Worm (Caenorhabditis elegans): ENCODE data around the gene F35E8.7.
A peak's percentile ranks its signal among the peaks of the same experiment; 100 is the strongest.

F35E8.7 gene

ce11 chrV:15887708-15888295 is 26.0 kb upstream of the F35E8.7 start (continued):
- TF ChIP-seq lim-7 (GFP tag; IDR thresholded peaks at IDR 0.05): no peak
- no peak for TF ChIP-seq tag-97 (GFP tag; IDR thresholded peaks at IDR 0.05)
- no peak for TF ChIP-seq D1046.2 (GFP tag; IDR thresholded peaks at IDR 0.05)
- no peak for TF ChIP-seq nhr-6 (tag; optimal IDR thresholded peaks at IDR 0.05)
- no peak for TF ChIP-seq zip-11 (GFP tag; IDR thresholded peaks at IDR 0.05)
- TF ChIP-seq hmg-1.1 (GFP tag; IDR thresholded peaks at IDR 0.05): no peak
- no peak for TF ChIP-seq gei-8 (GFP tag; optimal IDR thresholded peaks at IDR 0.05)
- no peak for TF ChIP-seq egl-27 (tag; optimal IDR thresholded peaks at IDR 0.05)
- no peak for TF ChIP-seq zip-2 (tag; optimal IDR thresholded peaks at IDR 0.05)
- TF ChIP-seq dmd-8 (GFP tag; IDR thresholded peaks at IDR 0.05): no peak
- TF ChIP-seq lin-13 (GFP tag; optimal IDR thresholded peaks at IDR 0.05): no peak
- TF ChIP-seq ceh-82 (tag; optimal IDR thresholded peaks at IDR 0.05): no peak
- peak; percentile 48 for TF ChIP-seq dve-1 (tag; optimal IDR thresholded peaks at IDR 0.05; ENCODE audit: insufficient read depth)
- TF ChIP-seq Y105C5A.15 (GFP tag; IDR thresholded peaks at IDR 0.05): no peak
- no peak for TF ChIP-seq daf-16 (GFP tag; optimal IDR thresholded peaks at IDR 0.05)
- peak; percentile 87 for TF ChIP-seq daf-16 (tag; optimal IDR thresholded peaks at IDR 0.05)
- peak; percentile 49 for TF ChIP-seq hlh-30 (tag; optimal IDR thresholded peaks at IDR 0.05; ENCODE audit: insufficient read depth)
- no peak for TF ChIP-seq ces-1 (GFP tag; optimal IDR thresholded peaks at IDR 0.05)
- TF ChIP-seq daf-8 (GFP tag; IDR thresholded peaks at IDR 0.05): no peak
- no peak for TF ChIP-seq ZK546.5 (tag; optimal IDR thresholded peaks at IDR 0.05)
- TF ChIP-seq T26A8.4 (GFP tag; IDR thresholded peaks at IDR 0.05): no peak
- TF ChIP-seq arid-1 (GFP tag; conservative IDR thresholded peaks at IDR 0.05): no peak
- peak; percentile 32 for TF ChIP-seq nhr-77 (tag; optimal IDR thresholded peaks at IDR 0.05)
- no peak for TF ChIP-seq dmd-9 (GFP tag; IDR thresholded peaks at IDR 0.05)
- no peak for TF ChIP-seq ceh-20 (GFP tag; IDR thresholded peaks at IDR 0.05)
- no peak for TF ChIP-seq ceh-62 (tag; optimal IDR thresholded peaks at IDR 0.05)
- TF ChIP-seq nhr-11 (tag; optimal IDR thresholded peaks at IDR 0.05): no peak
- TF ChIP-seq ceh-44 (GFP tag; IDR thresholded peaks at IDR 0.05): no peak
- no peak for TF ChIP-seq zfp-3 (GFP tag; conservative IDR thresholded peaks at IDR 0.05)
- TF ChIP-seq mes-2 (tag; optimal IDR thresholded peaks at IDR 0.05; ENCODE audit: poor library complexity, severe bottlenecking): no peak
- no peak for TF ChIP-seq spr-3 (GFP tag; optimal IDR thresholded peaks at IDR 0.05)
- no peak for TF ChIP-seq duxl-1 (tag; optimal IDR thresholded peaks at IDR 0.05; ENCODE audit: poor library complexity)
- TF ChIP-seq mdl-1 (tag; optimal IDR thresholded peaks at IDR 0.05): peak in 1 of 2 experiments; percentile 29
- no peak for TF ChIP-seq snpc-1.2 (GFP tag; IDR thresholded peaks at IDR 0.05)
- no peak for TF ChIP-seq unc-62 (GFP tag; optimal IDR thresholded peaks at IDR 0.05 in 1 of 2)
- no peak for TF ChIP-seq unc-62 (tag; optimal IDR thresholded peaks at IDR 0.05)
- TF ChIP-seq nhr-237 (tag; optimal IDR thresholded peaks at IDR 0.05): no peak
- no peak for TF ChIP-seq skn-1 (tag; optimal IDR thresholded peaks at IDR 0.05)
- TF ChIP-seq nhr-25 (tag; optimal IDR thresholded peaks at IDR 0.05; ENCODE audit: borderline replicate concordance, insufficient read depth): no peak
- peak; percentile 84 for TF ChIP-seq pqm-1 (tag; optimal IDR thresholded peaks at IDR 0.05)
- TF ChIP-seq lin-29 (GFP tag; IDR thresholded peaks at IDR 0.05): no peak
- TF ChIP-seq lin-1 (GFP tag; IDR thresholded peaks at IDR 0.05): no peak
- TF ChIP-seq ceh-28 (tag; optimal IDR thresholded peaks at IDR 0.05): no peak
- peak; percentile 60; the same call in 1 of the 2 replicates for TF ChIP-seq php-3 (GFP tag; IDR thresholded peaks at IDR 0.05)
- TF ChIP-seq dmd-6 (GFP tag; IDR thresholded peaks at IDR 0.05): peak; percentile 86
- TF ChIP-seq F26F4.8 (GFP tag; conservative IDR thresholded peaks at IDR 0.05): no peak
